Fruit fly (Drosophila melanogaster) whole organism, embryonic: ENCODE data around the gene Gycalpha99B.
A peak's percentile ranks its signal among the peaks of the same experiment; 100 is the strongest.

Source experiments
- ATbp ChIP-seq: fragments of 200-800 bp; sonication (Bioruptor generic); optimal IDR thresholded peaks from 2 replicates; lab custom pipeline; 2017; ENCODE audit warnings: missing biosample characterization, mild to moderate bottlenecking, missing genetic modification characterization, missing genetic modification reagents
- Aef1 ChIP-seq: fragments of 200-800 bp; sonication (Bioruptor generic); IDR thresholded peaks from 3 replicates; pipeline ENCODE4 v1.3.6; 2022; ENCODE audit warnings: missing biosample characterization, missing genetic modification characterization
- BtbVII ChIP-seq: fragments of 200-800 bp; sonication (Bioruptor generic); optimal IDR thresholded peaks from 3 replicates; lab custom pipeline; 2017; ENCODE audit warnings: missing biosample characterization, mild to moderate bottlenecking, missing genetic modification characterization
- CG12155 ChIP-seq: fragments of 200-800 bp; sonication (Bioruptor generic); optimal IDR thresholded peaks from 3 replicates; lab custom pipeline; 2016; ENCODE audit warnings: missing biosample characterization, missing genetic modification characterization
- CG12299 ChIP-seq: fragments of 200-800 bp; sonication (Bioruptor generic); optimal IDR thresholded peaks from 2 replicates; lab custom pipeline; 2018; ENCODE audit warnings: missing biosample characterization, mild to moderate bottlenecking, missing genetic modification characterization
- CG13424 ChIP-seq: fragments of 200-800 bp; sonication (Bioruptor generic); optimal IDR thresholded peaks from 2 replicates; lab custom pipeline; 2019; ENCODE audit warnings: missing biosample characterization, mild to moderate bottlenecking, missing genetic modification characterization, moderate library complexity
- CG14965 ChIP-seq: fragments of 200-800 bp; sonication (Bioruptor generic); optimal IDR thresholded peaks from 2 replicates; lab custom pipeline; 2016; ENCODE audit warnings: missing biosample characterization, missing genetic modification characterization, borderline replicate concordance
- CG17912 ChIP-seq: fragments of 200-800 bp; sonication (Bioruptor generic); optimal IDR thresholded peaks from 2 replicates; lab custom pipeline; 2018; ENCODE audit warnings: missing biosample characterization, mild to moderate bottlenecking, missing genetic modification characterization
- CG2199 ChIP-seq: fragments of 200-800 bp; sonication (Bioruptor generic); IDR thresholded peaks from 3 replicates; pipeline ENCODE4 v1.3.6; 2022; ENCODE audit warnings: missing biosample characterization, missing genetic modification characterization
- CG30431 ChIP-seq: fragments of 200-800 bp; sonication (Bioruptor generic); optimal IDR thresholded peaks from 2 replicates; lab custom pipeline; 2017; ENCODE audit warnings: missing biosample characterization, missing genetic modification characterization
- CG31441 ChIP-seq: fragments of 200-800 bp; sonication (Bioruptor generic); IDR thresholded peaks from 2 replicates; pipeline ENCODE4 v1.3.6; 2022; ENCODE audit warnings: missing biosample characterization, missing genetic modification characterization
- CG33557 ChIP-seq: fragments of 200-800 bp; sonication (Bioruptor generic); optimal IDR thresholded peaks from 2 replicates; lab custom pipeline; 2019; ENCODE audit warnings: missing biosample characterization, mild to moderate bottlenecking, missing genetic modification characterization, moderate library complexity
- CG34224 ChIP-seq: fragments of 200-800 bp; sonication (Bioruptor generic); IDR thresholded peaks from 3 replicates; pipeline ENCODE4 v1.3.6; 2022; ENCODE audit warnings: missing biosample characterization, missing genetic modification characterization; ENCODE audit not compliant: partially characterized antibody
- CG3838 ChIP-seq: fragments of 200-800 bp; sonication (Bioruptor generic); optimal IDR thresholded peaks from 3 replicates; lab custom pipeline; 2016; ENCODE audit warnings: missing biosample characterization, missing genetic modification characterization
- CG5180 ChIP-seq: fragments of 200-800 bp; sonication (Bioruptor generic); optimal IDR thresholded peaks from 3 replicates; lab custom pipeline; 2017; ENCODE audit warnings: missing biosample characterization, missing genetic modification characterization, mild to moderate bottlenecking, moderate library complexity, missing genetic modification reagents
- CG7839 ChIP-seq: fragments of 200-800 bp; sonication (Bioruptor generic); optimal IDR thresholded peaks from 3 replicates; lab custom pipeline; 2018; ENCODE audit warnings: missing biosample characterization, mild to moderate bottlenecking, missing genetic modification characterization, moderate library complexity
- CG8765 ChIP-seq: fragments of 200-800 bp; sonication (Bioruptor generic); IDR thresholded peaks from 2 replicates; pipeline ENCODE4 v1.3.6; 2022; ENCODE audit warnings: missing biosample characterization, missing genetic modification characterization
- CG9437 ChIP-seq: fragments of 200-800 bp; sonication (Bioruptor generic); optimal IDR thresholded peaks from 2 replicates; lab custom pipeline; 2018; ENCODE audit warnings: missing biosample characterization, mild to moderate bottlenecking, missing genetic modification characterization
- Dfd ChIP-seq, 2 experiments: fragments of >200 bp; optimal IDR thresholded peaks; 2 replicates each; lab custom pipeline; 2017; ENCODE audit warnings: missing biosample characterization in 2 of 2, missing genetic modification characterization in 2 of 2
- Fer2 ChIP-seq: fragments of 200-800 bp; sonication (Bioruptor generic); optimal IDR thresholded peaks from 2 replicates; lab custom pipeline; 2018; ENCODE audit warnings: missing biosample characterization, mild to moderate bottlenecking, missing genetic modification characterization, moderate library complexity
- H15 ChIP-seq: fragments of 200-800 bp; sonication (Bioruptor generic); IDR thresholded peaks from 3 replicates; pipeline ENCODE4 v1.3.6; 2022; ENCODE audit warnings: missing biosample characterization, missing genetic modification characterization
- H2.0 ChIP-seq: fragments of 200-800 bp; sonication (Bioruptor generic); IDR thresholded peaks from 2 replicates; pipeline ENCODE4 v1.3.6; 2022; ENCODE audit warnings: missing biosample characterization, missing genetic modification characterization
- HmgD ChIP-seq: fragments of 200-800 bp; sonication (Bioruptor generic); optimal IDR thresholded peaks from 3 replicates; lab custom pipeline; 2016; ENCODE audit warnings: missing biosample characterization, missing genetic modification characterization
- Lim3 ChIP-seq: fragments of 200-800 bp; sonication (Bioruptor generic); IDR thresholded peaks from 2 replicates; pipeline ENCODE4 v1.3.6; 2022; ENCODE audit warnings: missing biosample characterization, missing genetic modification characterization
- MESR4 ChIP-seq: fragments of 200-800 bp; sonication (Bioruptor generic); optimal IDR thresholded peaks from 2 replicates; lab custom pipeline; 2018; ENCODE audit warnings: missing biosample characterization, mild to moderate bottlenecking, missing genetic modification characterization, moderate library complexity
- NC2β ChIP-seq: fragments of 200-800 bp; sonication (Bioruptor generic); optimal IDR thresholded peaks from 2 replicates; lab custom pipeline; 2016; ENCODE audit warnings: missing biosample characterization, missing genetic modification characterization
- NFAT ChIP-seq: fragments of 200-800 bp; sonication (Bioruptor generic); IDR thresholded peaks from 2 replicates; pipeline ENCODE4 v1.3.6; 2022; ENCODE audit warnings: missing biosample characterization, missing genetic modification characterization
- NK7.1 ChIP-seq: fragments of 200-800 bp; sonication (Bioruptor generic); optimal IDR thresholded peaks from 3 replicates; lab custom pipeline; 2016; ENCODE audit warnings: missing biosample characterization, missing genetic modification characterization
- Nf-YA ChIP-seq: fragments of 200-800 bp; sonication (Bioruptor generic); IDR thresholded peaks from 2 replicates; pipeline ENCODE4 v1.3.6; 2022; ENCODE audit warnings: missing biosample characterization, missing genetic modification characterization
- Optix ChIP-seq: fragments of 200-800 bp; sonication (Bioruptor generic); IDR thresholded peaks from 3 replicates; pipeline ENCODE4 v1.3.6; 2022; ENCODE audit warnings: missing biosample characterization, missing genetic modification characterization
- Pdp1 ChIP-seq, 2 experiments: fragments of 200-800 bp; sonication (Bioruptor generic); optimal IDR thresholded peaks; 3 replicates each; lab custom pipeline; 2016; ENCODE audit warnings: missing biosample characterization in 2 of 2, missing genetic modification characterization in 2 of 2, mild to moderate bottlenecking in 1 of 2, moderate library complexity in 1 of 2
- Sox102F ChIP-seq: fragments of 200-800 bp; sonication (Bioruptor generic); optimal IDR thresholded peaks from 2 replicates; lab custom pipeline; 2018; ENCODE audit warnings: missing biosample characterization, mild to moderate bottlenecking, missing genetic modification characterization, moderate library complexity
- Sry-δ ChIP-seq: fragments of 200-800 bp; sonication (Bioruptor generic); optimal IDR thresholded peaks from 2 replicates; lab custom pipeline; 2016; ENCODE audit warnings: missing biosample characterization, missing genetic modification characterization
- TFAM ChIP-seq: fragments of 200-800 bp; sonication (Bioruptor generic); optimal IDR thresholded peaks from 2 replicates; lab custom pipeline; 2017; ENCODE audit warnings: missing biosample characterization, missing genetic modification characterization, inconsistent platforms
- Taf1 ChIP-seq: fragments of 200-800 bp; sonication (Bioruptor generic); IDR thresholded peaks from 2 replicates; pipeline ENCODE4 v1.3.6; 2022; ENCODE audit warnings: missing biosample characterization, missing genetic modification characterization
- Tbp ChIP-seq: fragments of >200 bp; optimal IDR thresholded peaks from 2 replicates; lab custom pipeline; 2018; ENCODE audit warnings: missing biosample characterization, missing genetic modification characterization
- ara ChIP-seq: fragments of 200-800 bp; sonication (Bioruptor generic); IDR thresholded peaks from 2 replicates; pipeline ENCODE4 v1.3.6; 2022; ENCODE audit warnings: missing biosample characterization, missing genetic modification characterization
- bab2 ChIP-seq: fragments of 200-800 bp; sonication (Bioruptor generic); optimal IDR thresholded peaks from 2 replicates; lab custom pipeline; 2016; ENCODE audit warnings: missing biosample characterization, missing genetic modification characterization
- bigmax ChIP-seq: fragments of 200-800 bp; sonication (Bioruptor generic); optimal IDR thresholded peaks from 2 replicates; lab custom pipeline; 2018; ENCODE audit warnings: missing biosample characterization, mild to moderate bottlenecking, missing genetic modification characterization
- ci ChIP-seq: fragments of 200-800 bp; sonication (Bioruptor generic); IDR thresholded peaks from 3 replicates; pipeline ENCODE4 v1.3.6; 2022; ENCODE audit warnings: missing biosample characterization, missing genetic modification characterization
- cwo ChIP-seq: fragments of 200-800 bp; sonication (Bioruptor generic); optimal IDR thresholded peaks from 3 replicates; lab custom pipeline; 2017; ENCODE audit warnings: missing biosample characterization, missing genetic modification characterization, mild to moderate bottlenecking, moderate library complexity, missing genetic modification reagents
- dysf ChIP-seq: fragments of 200-800 bp; sonication (Bioruptor generic); IDR thresholded peaks from 3 replicates; pipeline ENCODE4 v1.3.6; 2022; ENCODE audit warnings: missing biosample characterization, missing genetic modification characterization
- hbn ChIP-seq: fragments of 200-800 bp; sonication (Bioruptor generic); IDR thresholded peaks from 2 replicates; pipeline ENCODE4 v1.3.6; 2022; ENCODE audit warnings: missing biosample characterization, missing genetic modification characterization; ENCODE audit not compliant: partially characterized antibody
- kah ChIP-seq: fragments of 200-800 bp; sonication (Bioruptor generic); optimal IDR thresholded peaks from 2 replicates; lab custom pipeline; 2018; ENCODE audit warnings: missing biosample characterization, mild to moderate bottlenecking, missing genetic modification characterization
- maf-S ChIP-seq: fragments of 200-800 bp; sonication (Bioruptor generic); optimal IDR thresholded peaks from 2 replicates; lab custom pipeline; 2016; ENCODE audit warnings: missing biosample characterization, missing genetic modification characterization
- odd ChIP-seq: fragments of 200-800 bp; sonication (Bioruptor generic); optimal IDR thresholded peaks from 2 replicates; lab custom pipeline; 2017; ENCODE audit warnings: missing biosample characterization, mild to moderate bottlenecking, missing genetic modification characterization
- repo ChIP-seq: fragments of 200-800 bp; sonication (Bioruptor generic); optimal IDR thresholded peaks from 2 replicates; lab custom pipeline; 2016; ENCODE audit warnings: missing biosample characterization, missing genetic modification characterization
- scrt ChIP-seq: fragments of 200-800 bp; sonication (Bioruptor generic); optimal IDR thresholded peaks from 2 replicates; lab custom pipeline; 2018; ENCODE audit warnings: missing biosample characterization, mild to moderate bottlenecking, missing genetic modification characterization, moderate library complexity
- sens-2 ChIP-seq: fragments of 200-800 bp; sonication (Bioruptor generic); IDR thresholded peaks from 2 replicates; pipeline ENCODE4 v1.3.6; 2022; ENCODE audit warnings: missing biosample characterization, missing genetic modification characterization
- sisA ChIP-seq: fragments of 200-800 bp; sonication (Bioruptor generic); IDR thresholded peaks from 2 replicates; pipeline ENCODE4 v1.3.6; 2022; ENCODE audit warnings: missing biosample characterization, missing genetic modification characterization
- sug ChIP-seq: fragments of 200-800 bp; optimal IDR thresholded peaks from 2 replicates; lab custom pipeline; 2019; ENCODE audit warnings: missing biosample characterization, mild to moderate bottlenecking, missing genetic modification characterization, moderate library complexity

Gene Gycalpha99B

DNA sequence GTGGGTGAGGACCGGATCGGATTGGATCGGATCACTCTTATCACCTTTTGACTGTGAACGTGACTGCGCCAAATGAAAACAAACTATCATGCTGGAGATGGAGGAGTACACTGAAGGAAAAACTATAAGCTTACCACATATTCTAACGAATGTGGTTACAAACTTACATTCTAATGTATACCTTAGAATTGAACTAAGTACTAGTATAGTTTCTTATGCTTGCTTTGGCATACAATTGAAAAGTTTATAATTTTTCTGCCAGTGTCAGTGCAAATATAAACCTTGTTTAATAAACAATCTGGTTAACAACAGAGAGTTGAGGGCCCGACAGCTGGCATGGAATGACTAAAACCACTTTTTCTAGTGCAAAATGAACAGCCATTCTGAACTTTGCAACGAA lies 35.2 kb downstream of the Gycalpha99B start (continued):
- TF ChIP-seq CG14965 (GFP tag; lab: Kevin White, UChicago) (no peak), dysf (GFP tag; lab: Robert Waterston, UW) (peak; percentile 30; the same call in 1 of the 3 replicates), CG8765 (no peak), H15 (GFP tag; lab: Robert Waterston, UW) (0 out of 3 replicates have a peak, but pooled peaks have one; percentile 16), CG17912 (GFP tag; lab: Kevin White, UChicago) (no peak), CG34224 (no peak), CG9437 (GFP tag; lab: Kevin White, UChicago) (no peak), NK7.1 (GFP tag; lab: Kevin White, UChicago) (no peak), CG33557 (GFP tag; lab: Kevin White, UChicago) (no peak), CG7839 (tag; lab: Kevin White, UChicago) (peak; percentile 54), CG13424 (tag; lab: Kevin White, UChicago) (peak; percentile 22), Optix (no peak), Lim3 (GFP tag; lab: Robert Waterston, UW) (no peak), NC2β (no peak), kah (GFP tag; lab: Kevin White, UChicago) (no peak), Nf-YA (GFP tag; lab: Robert Waterston, UW) (0 out of 2 replicates have a peak, but pooled peaks have one; percentile 19), sens-2 (no peak; the same call in 1 of the 2 replicates), sug (tag; lab: Kevin White, UChicago) (no peak), CG31441 (GFP tag; lab: Robert Waterston, UW) (no peak), Sox102F (GFP tag; lab: Kevin White, UChicago) (peak; percentile 73), Sry-δ (no peak), ara (peak; percentile 23; the same call in 1 of the 2 replicates), odd (GFP tag; lab: Kevin White, UChicago) (no peak), CG2199 (GFP tag; lab: Robert Waterston, UW) (no peak), Taf1 (GFP tag; lab: Robert Waterston, UW) (no peak), TFAM (no peak), CG12155 (GFP tag; lab: Kevin White, UChicago) (no peak), hbn (no peak), CG30431 (GFP tag; lab: Kevin White, UChicago) (no peak), Tbp (no peak), CG3838 (GFP tag; lab: Kevin White, UChicago) (no peak), Pdp1 (GFP tag; optimal IDR thresholded peaks at IDR 0.05; lab: Kevin White, UChicago) (peak in 1 of 2 experiments; percentile 17), bigmax (GFP tag; lab: Kevin White, UChicago) (no peak), BtbVII (GFP tag; lab: Kevin White, UChicago) (no peak), scrt (GFP tag; lab: Kevin White, UChicago) (no peak), HmgD (GFP tag; lab: Kevin White, UChicago) (no peak), maf-S (peak; percentile 4), H2.0 (GFP tag; lab: Robert Waterston, UW) (peak; percentile 42; the same call in 1 of the 2 replicates), cwo (peak; percentile 24), MESR4 (no peak), sisA (GFP tag; lab: Robert Waterston, UW) (peak; percentile 59), Dfd (GFP tag; optimal IDR thresholded peaks at IDR 0.05; lab: Kevin White, UChicago) (no peak), Fer2 (tag; lab: Kevin White, UChicago) (no peak), ATbp (peak; percentile 63), CG5180 (no peak), repo (GFP tag; lab: Kevin White, UChicago) (no peak), ci (peak; percentile 75), CG12299 (tag; lab: Kevin White, UChicago) (no peak), Aef1 (GFP tag; lab: Robert Waterston, UW) (no peak), bab2 (GFP tag; lab: Kevin White, UChicago) (peak; percentile 31), NFAT (no peak)
